Worm (Caenorhabditis elegans) whole organism, late embryonic: Measurements from ENCODE around the gene attf-2.

Experiments used
- ceh-19 ChIP-seq: fragments of 200-800 bp; sonication (Bioruptor generic); optimal IDR thresholded peaks from 2 replicates; lab custom pipeline; 2018; ENCODE audit warnings: mild to moderate bottlenecking, missing genetic modification characterization, missing compliant biosample characterization
- dve-1 ChIP-seq: sonication (generic microtip); optimal IDR thresholded peaks from 2 replicates; lab custom pipeline; 2017; ENCODE audit warnings: antibody characterized with exemption, mild to moderate bottlenecking, missing genetic modification characterization, missing compliant biosample characterization
- elt-2 ChIP-seq: sonication (generic microtip); optimal IDR thresholded peaks from 2 replicates; lab custom pipeline; 2016; ENCODE audit warnings: missing genetic modification reagents, missing genetic modification characterization, missing compliant biosample characterization
- hlh-15 ChIP-seq: sonication (generic microtip); optimal IDR thresholded peaks from 2 replicates; lab custom pipeline; 2016; ENCODE audit warnings: missing genetic modification characterization, missing compliant biosample characterization
- hlh-30 ChIP-seq: sonication (generic microtip); optimal IDR thresholded peaks from 2 replicates; lab custom pipeline; 2017; ENCODE audit warnings: antibody characterized with exemption, missing genetic modification characterization, missing compliant biosample characterization; ENCODE audit not compliant: insufficient read depth
- nhr-11 ChIP-seq: fragments of 150-350 bp; optimal IDR thresholded peaks from 2 replicates; lab custom pipeline; 2014; ENCODE audit warnings: missing biosample characterization, missing genetic modification characterization
- odd-2 ChIP-seq: sonication (generic microtip); optimal IDR thresholded peaks from 2 replicates; lab custom pipeline; 2017; ENCODE audit warnings: antibody characterized with exemption, mild to moderate bottlenecking, missing genetic modification characterization, missing compliant biosample characterization
- pag-3 ChIP-seq: sonication (generic microtip); optimal IDR thresholded peaks from 2 replicates; lab custom pipeline; 2016; ENCODE audit warnings: missing compliant biosample characterization, missing genetic modification characterization, borderline replicate concordance
- unc-55 ChIP-seq: sonication (generic microtip); optimal IDR thresholded peaks from 2 replicates; lab custom pipeline; 2017; ENCODE audit warnings: missing biosample characterization, missing genetic modification reagents, missing genetic modification characterization

ce11 chrV:7187295-7187694, 8.6 kb downstream of the attf-2 start:
- TF ChIP-seq dve-1: no peak
- no peak for TF ChIP-seq hlh-15 (tag; lab: Kevin White, UChicago)
- TF ChIP-seq odd-2 (tag; lab: Kevin White, UChicago): no peak
- no peak for TF ChIP-seq nhr-11 (tag; lab: Kevin White, UChicago)
- no peak for TF ChIP-seq ceh-19
- TF ChIP-seq hlh-30 (tag; lab: Kevin White, UChicago): no peak
- TF ChIP-seq pag-3 (tag; lab: Kevin White, UChicago): no peak
- TF ChIP-seq unc-55 (GFP tag; lab: Kevin White, UChicago): no peak
- no peak for TF ChIP-seq elt-2 (tag; lab: Kevin White, UChicago)
